Worm (Caenorhabditis elegans): ENCODE data around the gene emb-4.

DNA sequence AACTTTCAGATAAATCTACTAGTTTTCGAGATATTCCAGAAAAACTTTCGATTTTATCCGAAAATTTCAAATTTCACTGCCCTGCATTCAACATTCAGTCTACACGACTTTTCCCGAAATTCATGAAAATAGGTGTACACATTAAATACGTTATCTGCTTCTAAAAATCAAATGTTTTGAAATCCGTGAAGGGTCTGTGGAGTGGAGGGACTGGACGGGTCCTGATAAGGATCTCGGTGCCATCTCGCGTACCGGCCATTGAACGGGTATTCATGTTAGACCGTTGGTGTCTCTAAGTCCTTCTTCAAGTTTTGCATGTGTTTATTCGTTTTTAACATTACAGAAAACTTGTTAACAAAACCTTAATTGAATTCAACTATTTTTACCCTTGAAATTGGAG lies 12.7 kb upstream of the emb-4 start:
- TF ChIP-seq ceh-82 (tag; optimal IDR thresholded peaks at IDR 0.05) (no peak), fos-1 (tag; optimal IDR thresholded peaks at IDR 0.05) (no peak), lin-39 (tag; optimal IDR thresholded peaks at IDR 0.05) (no peak), crh-2 (tag; optimal IDR thresholded peaks at IDR 0.05) (no peak), unc-62 (GFP tag; optimal IDR thresholded peaks at IDR 0.05) (no peak), zag-1 (tag; optimal IDR thresholded peaks at IDR 0.05) (no peak), ama-1 (optimal IDR thresholded peaks at IDR 0.05) (no peak), unc-39 (tag; optimal IDR thresholded peaks at IDR 0.05) (no peak), snpc-4 (tag; optimal IDR thresholded peaks at IDR 0.05) (no peak), lsy-2 (tag; optimal IDR thresholded peaks at IDR 0.05) (no peak), nhr-25 (tag; optimal IDR thresholded peaks at IDR 0.05) (peak; percentile 23), ztf-11 (tag; optimal IDR thresholded peaks at IDR 0.05) (no peak), aly-2 (tag; optimal IDR thresholded peaks at IDR 0.05) (no peak), nhr-237 (tag; optimal IDR thresholded peaks at IDR 0.05) (no peak)

Measured in whole organism, L2 larva.